Fruit fly (Drosophila melanogaster): ENCODE data around the gene t-cup.

t-cup gene

DNA sequence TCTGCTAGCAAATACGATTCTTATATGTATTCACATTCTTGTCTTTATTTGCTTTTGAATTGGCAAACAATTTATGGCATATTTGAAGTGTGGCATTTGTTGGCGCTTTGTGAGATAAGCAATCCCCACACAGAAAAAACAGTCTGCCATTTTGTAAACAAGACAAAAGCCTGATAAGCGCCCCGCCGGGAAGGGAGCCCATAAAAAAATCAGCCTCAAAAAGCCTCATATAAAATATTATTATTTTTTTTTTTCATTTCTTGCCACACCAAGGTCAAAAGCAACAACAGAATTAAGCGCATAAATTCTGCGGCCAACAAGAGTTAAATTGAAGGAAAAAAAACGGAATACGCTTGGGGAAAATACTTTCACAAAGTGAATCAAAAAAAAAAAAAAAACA, 21.8 kb downstream of the t-cup start (continued):
- TF ChIP-seq CG10274 (GFP tag; optimal IDR thresholded peaks at IDR 0.05), result no peak
- no peak for TF ChIP-seq wor (GFP tag; IDR thresholded peaks at IDR 0.05)
- TF ChIP-seq Aef1 (GFP tag; IDR thresholded peaks at IDR 0.05), result no peak
- no peak for TF ChIP-seq ham (GFP tag; IDR thresholded peaks at IDR 0.05)
- no peak for TF ChIP-seq toy (GFP tag; IDR thresholded peaks at IDR 0.05)
- TF ChIP-seq Camta (GFP tag; optimal IDR thresholded peaks at IDR 0.05), result no peak
- TF ChIP-seq CG13894 (tag; optimal IDR thresholded peaks at IDR 0.05), result peak; percentile 49
- TF ChIP-seq vnd (GFP tag; IDR thresholded peaks at IDR 0.05; ENCODE audit: partially characterized antibody), result no peak
- TF ChIP-seq CG34376 (GFP tag; optimal IDR thresholded peaks at IDR 0.05), result peak; percentile 73
- no peak for TF ChIP-seq CG15601 (tag; optimal IDR thresholded peaks at IDR 0.05)
- TF ChIP-seq inv (GFP tag; IDR thresholded peaks at IDR 0.05; ENCODE audit: partially characterized antibody), result no peak
- TF ChIP-seq CG32532 (GFP tag; IDR thresholded peaks at IDR 0.05), result 0 out of 2 replicates have a peak, but pooled peaks have one; percentile 16
- peak; percentile 56 for TF ChIP-seq CG15269 (tag; optimal IDR thresholded peaks at IDR 0.05)
- TF ChIP-seq tio (GFP tag; optimal IDR thresholded peaks at IDR 0.05), result no peak
- TF ChIP-seq CG3838 (GFP tag; optimal IDR thresholded peaks at IDR 0.05), result no peak
- TF ChIP-seq mld (GFP tag; IDR thresholded peaks at IDR 0.05; ENCODE audit: partially characterized antibody), result no peak
- no peak for TF ChIP-seq bowl (GFP tag; IDR thresholded peaks at IDR 0.05)
- peak; percentile 7 for TF ChIP-seq CG15696 (tag; optimal IDR thresholded peaks at IDR 0.05)
- TF ChIP-seq CG11456 (GFP tag; IDR thresholded peaks at IDR 0.05), result no peak
- TF ChIP-seq CG8290 (GFP tag; optimal IDR thresholded peaks at IDR 0.05), result no peak
- peak in 1 of 2 experiments; percentile 64 for TF ChIP-seq CG8290 (tag; optimal IDR thresholded peaks at IDR 0.05)
- TF ChIP-seq CG15514 (GFP tag; optimal IDR thresholded peaks at IDR 0.05), result peak; percentile 63
- no peak for TF ChIP-seq CG10267 (tag; optimal IDR thresholded peaks at IDR 0.05)
- TF ChIP-seq stwl (tag; optimal IDR thresholded peaks at IDR 0.05), result no peak
- no peak for TF ChIP-seq pros (GFP tag; optimal IDR thresholded peaks at IDR 0.05)
- no peak for TF ChIP-seq CG5953 (GFP tag; IDR thresholded peaks at IDR 0.05)
- peak; percentile 56 for TF ChIP-seq Meics (GFP tag; optimal IDR thresholded peaks at IDR 0.05)
- TF ChIP-seq CG11504 (tag; optimal IDR thresholded peaks at IDR 0.05), result peak; percentile 4
- TF ChIP-seq pita (GFP tag; optimal IDR thresholded peaks at IDR 0.05), result no peak
- TF ChIP-seq Ada2b (GFP tag; IDR thresholded peaks at IDR 0.05), result no peak
- TF ChIP-seq HLHmδ (GFP tag; optimal IDR thresholded peaks at IDR 0.05), result no peak
- TF ChIP-seq fu2 (GFP tag; optimal IDR thresholded peaks at IDR 0.05), result no peak
- no peak for TF ChIP-seq ranshi (GFP tag; IDR thresholded peaks at IDR 0.05)
- no peak for TF ChIP-seq CG14860 (GFP tag; IDR thresholded peaks at IDR 0.05; ENCODE audit: partially characterized antibody)
- no peak for TF ChIP-seq CG13287 (GFP tag; IDR thresholded peaks at IDR 0.05; ENCODE audit: partially characterized antibody)
- no peak for TF ChIP-seq sc (optimal IDR thresholded peaks at IDR 0.05)
- TF ChIP-seq sc (GFP tag; optimal IDR thresholded peaks at IDR 0.05), result no peak
- no peak for TF ChIP-seq Atf-2 (GFP tag; optimal IDR thresholded peaks at IDR 0.05)
- no peak for TF ChIP-seq Sry-β (GFP tag; optimal IDR thresholded peaks at IDR 0.05)
- no peak for TF ChIP-seq CG4360 (GFP tag; IDR thresholded peaks at IDR 0.05)
- no peak for TF ChIP-seq CkIIα-i1 (GFP tag; IDR thresholded peaks at IDR 0.05)
- no peak for TF ChIP-seq CG4282 (GFP tag; optimal IDR thresholded peaks at IDR 0.05)
- TF ChIP-seq ERR (GFP tag; optimal IDR thresholded peaks at IDR 0.05), result no peak
- no peak for TF ChIP-seq Awh (GFP tag; IDR thresholded peaks at IDR 0.05)
- TF ChIP-seq Trl (optimal IDR thresholded peaks at IDR 0.05), result no peak
- TF ChIP-seq Trl (GFP tag; optimal IDR thresholded peaks at IDR 0.05), result no peak
- TF ChIP-seq stc (GFP tag; IDR thresholded peaks at IDR 0.05), result no peak
- no peak for TF ChIP-seq Deaf1 (tag; optimal IDR thresholded peaks at IDR 0.05)
- TF ChIP-seq zfh2 (GFP tag; optimal IDR thresholded peaks at IDR 0.05), result no peak
- TF ChIP-seq Ptx1 (GFP tag; IDR thresholded peaks at IDR 0.05), result no peak
- TF ChIP-seq lbe (GFP tag; optimal IDR thresholded peaks at IDR 0.05), result peak; percentile 82
- TF ChIP-seq pfk (GFP tag; optimal IDR thresholded peaks at IDR 0.05), result peak; percentile 10
- no peak for TF ChIP-seq croc (GFP tag; conservative IDR thresholded peaks at IDR 0.05)
